Worm (Caenorhabditis elegans): ENCODE data around the gene H40L08.3.

ce11 chrX:15050006-15050405 lies 25.9 kb downstream of the H40L08.3 start:
- TF ChIP-seq tbx-11 (GFP tag; IDR thresholded peaks at IDR 0.05) (no peak), ceh-36 (tag; optimal IDR thresholded peaks at IDR 0.05) (no peak), aly-1 (tag; optimal IDR thresholded peaks at IDR 0.05) (no peak), hmbx-1 (tag; optimal IDR thresholded peaks at IDR 0.05) (no peak), ama-1 (optimal IDR thresholded peaks at IDR 0.05) (no peak), pes-1 (GFP tag; IDR thresholded peaks at IDR 0.05) (no peak), sea-1 (GFP tag; conservative IDR thresholded peaks at IDR 0.05) (no peak)

Data from whole organism, early embryonic.